Worm (Caenorhabditis elegans): ENCODE measurements around the gene R09H10.1.

DNA sequence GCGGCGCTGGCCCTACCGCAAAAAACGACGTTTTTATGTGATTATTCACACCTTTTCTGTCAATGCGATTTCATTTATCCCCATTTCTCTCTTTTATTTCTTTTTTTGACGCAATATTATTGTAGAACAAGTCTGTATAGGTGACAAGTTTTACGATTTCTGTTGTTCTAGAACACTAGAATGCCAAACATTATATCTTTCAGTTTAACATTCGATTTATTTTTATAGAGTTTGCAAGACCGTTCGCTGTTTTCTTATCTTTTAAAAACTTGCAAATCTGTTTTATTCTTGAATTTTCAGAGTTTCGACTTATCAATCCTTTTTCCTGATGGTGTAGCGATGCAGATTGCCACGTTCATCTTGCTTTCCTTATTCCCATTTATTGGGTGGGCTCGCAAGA, 24.0 kb upstream of the R09H10.1 start, which contains the start of gene efn-2:
- TF ChIP-seq him-1 (tag; optimal IDR thresholded peaks at IDR 0.05) (no peak), W03F9.2 (tag; optimal IDR thresholded peaks at IDR 0.05) (no peak)
